Worm (Caenorhabditis elegans): ENCODE data around the gene Y75B8A.37.
A peak's percentile ranks its signal among the peaks of the same experiment; 100 is the strongest.

Y75B8A.37 gene

ce11 chrIII:12307475-12307874 lies 7.8 kb upstream of the Y75B8A.37 start, which contains the start of gene pqn-92:
Gene pqn-92 (plus strand): TSS chrIII:12307781.
- TF ChIP-seq ceh-9 (tag; optimal IDR thresholded peaks at IDR 0.05), result no peak
- TF ChIP-seq ets-4 (tag; optimal IDR thresholded peaks at IDR 0.05), result no peak
- no peak for TF ChIP-seq ahr-1 (tag; optimal IDR thresholded peaks at IDR 0.05)
- TF ChIP-seq che-1 (tag; optimal IDR thresholded peaks at IDR 0.05), result no peak
- no peak for TF ChIP-seq unc-55 (GFP tag; optimal IDR thresholded peaks at IDR 0.05)
- no peak for TF ChIP-seq unc-3 (GFP tag; conservative IDR thresholded peaks at IDR 0.05)
- no peak for TF ChIP-seq unc-3 (tag; optimal IDR thresholded peaks at IDR 0.05)
- no peak for TF ChIP-seq nfya-1 (tag; optimal IDR thresholded peaks at IDR 0.05)
- no peak for TF ChIP-seq zip-5 (tag; optimal IDR thresholded peaks at IDR 0.05)
- no peak for TF ChIP-seq hlh-8 (tag; optimal IDR thresholded peaks at IDR 0.05)
- TF ChIP-seq mec-3 (tag; optimal IDR thresholded peaks at IDR 0.05; ENCODE audit: borderline replicate concordance), result no peak
- TF ChIP-seq sox-4 (tag; optimal IDR thresholded peaks at IDR 0.05), result no peak
- TF ChIP-seq fkh-6 (tag; optimal IDR thresholded peaks at IDR 0.05), result no peak
- no peak for TF ChIP-seq hlh-30 (tag; optimal IDR thresholded peaks at IDR 0.05; ENCODE audit: insufficient read depth)
- no peak for TF ChIP-seq ama-1 (optimal IDR thresholded peaks at IDR 0.05)
- no peak for TF ChIP-seq gmeb-2 (tag; optimal IDR thresholded peaks at IDR 0.05)

DNA sequence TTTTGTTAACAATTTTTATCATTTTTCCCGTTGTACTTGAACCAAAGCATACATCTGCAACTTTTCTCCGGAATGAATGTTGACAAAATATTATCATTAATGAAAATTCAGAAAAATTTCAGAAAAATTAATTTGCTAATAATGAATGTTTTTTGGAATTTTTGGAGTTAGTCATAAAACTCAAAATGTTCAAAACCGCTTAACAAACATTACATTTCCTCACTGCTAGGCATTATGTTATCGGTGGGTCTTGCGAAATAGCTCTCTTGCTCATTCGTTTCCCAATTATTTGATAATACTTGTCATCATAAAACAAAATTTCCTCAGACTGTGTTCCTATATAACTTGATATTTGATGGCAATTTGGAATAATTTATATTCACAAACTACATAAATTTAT lies 2.4 kb upstream of the Y75B8A.37 start, which contains the start of gene Y75B8A.39:
Gene Y75B8A.39 (plus strand): TSS at position 301 of the 400 bp plus-strand sequence.
- TF ChIP-seq tbx-7 (tag; optimal IDR thresholded peaks at IDR 0.05) (no peak), lim-6 (tag; optimal IDR thresholded peaks at IDR 0.05) (no peak), zip-5 (tag; optimal IDR thresholded peaks at IDR 0.05) (no peak), pag-3 (tag; optimal IDR thresholded peaks at IDR 0.05; ENCODE audit: borderline replicate concordance) (no peak), lin-11 (tag; optimal IDR thresholded peaks at IDR 0.05) (no peak), pqm-1 (tag; optimal IDR thresholded peaks at IDR 0.05) (no peak), hlh-8 (tag; optimal IDR thresholded peaks at IDR 0.05) (no peak), hlh-30 (tag; optimal IDR thresholded peaks at IDR 0.05; ENCODE audit: insufficient read depth) (no peak), nfya-1 (tag; optimal IDR thresholded peaks at IDR 0.05) (no peak), K09A11.1 (tag; optimal IDR thresholded peaks at IDR 0.05; ENCODE audit: insufficient read depth) (no peak), elt-2 (tag; optimal IDR thresholded peaks at IDR 0.05) (no peak), sox-2 (GFP tag; IDR thresholded peaks at IDR 0.05) (no peak)

DNA sequence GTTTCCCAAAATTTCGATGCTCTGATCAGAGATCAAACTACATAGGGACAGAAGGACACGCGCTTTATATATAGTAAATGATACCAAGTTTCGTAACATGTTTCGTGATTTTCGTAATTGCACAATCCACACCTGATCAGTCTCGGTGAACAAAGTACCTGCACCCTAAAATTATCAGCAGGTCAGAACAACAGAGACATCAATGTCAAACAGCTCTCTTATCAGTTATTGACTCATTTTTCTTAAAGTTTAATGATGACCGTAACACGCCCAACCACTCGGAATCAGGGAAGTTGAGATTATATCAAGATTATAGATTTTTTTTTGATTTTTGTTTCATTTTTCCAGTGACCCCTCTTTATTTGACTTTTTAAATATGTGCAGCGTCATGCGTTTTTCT lies 2.2 kb downstream of the Y75B8A.37 start:
- TF ChIP-seq lin-11 (tag; optimal IDR thresholded peaks at IDR 0.05), result no peak
- peak; percentile 40 for TF ChIP-seq elt-2 (tag; optimal IDR thresholded peaks at IDR 0.05)

ce11 chrIII:12318794-12319193 lies 3.5 kb downstream of the Y75B8A.37 start, which contains the start of gene Y75B8A.28:
Gene Y75B8A.28 (plus strand): TSS chrIII:12319089.
- peak; percentile 85 for TF ChIP-seq elt-2 (tag; optimal IDR thresholded peaks at IDR 0.05)
- TF ChIP-seq lin-11 (tag; optimal IDR thresholded peaks at IDR 0.05), result no peak

DNA sequence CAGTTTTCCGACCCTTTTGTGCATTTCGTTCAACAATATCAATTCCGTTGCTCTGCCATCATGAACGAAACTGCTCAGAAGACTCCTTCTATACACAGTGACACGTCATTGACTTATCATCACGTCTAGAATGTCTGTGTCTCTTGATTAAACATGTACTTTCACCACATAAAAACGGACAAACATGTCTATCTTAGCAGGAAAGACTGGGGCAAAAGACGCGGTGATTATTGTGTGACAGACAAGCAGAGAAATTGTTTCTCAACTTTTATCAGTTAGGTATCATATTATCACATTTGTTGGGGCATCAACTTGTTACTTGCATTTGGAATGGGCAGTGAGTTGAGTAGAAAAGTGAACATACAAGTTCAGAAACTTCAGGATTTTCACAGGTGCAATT lies 10.0 kb downstream of the Y75B8A.37 start:
- TF ChIP-seq ceh-24 (tag; optimal IDR thresholded peaks at IDR 0.05), result no peak
- peak; percentile 88 for TF ChIP-seq elt-2 (tag; optimal IDR thresholded peaks at IDR 0.05)

DNA sequence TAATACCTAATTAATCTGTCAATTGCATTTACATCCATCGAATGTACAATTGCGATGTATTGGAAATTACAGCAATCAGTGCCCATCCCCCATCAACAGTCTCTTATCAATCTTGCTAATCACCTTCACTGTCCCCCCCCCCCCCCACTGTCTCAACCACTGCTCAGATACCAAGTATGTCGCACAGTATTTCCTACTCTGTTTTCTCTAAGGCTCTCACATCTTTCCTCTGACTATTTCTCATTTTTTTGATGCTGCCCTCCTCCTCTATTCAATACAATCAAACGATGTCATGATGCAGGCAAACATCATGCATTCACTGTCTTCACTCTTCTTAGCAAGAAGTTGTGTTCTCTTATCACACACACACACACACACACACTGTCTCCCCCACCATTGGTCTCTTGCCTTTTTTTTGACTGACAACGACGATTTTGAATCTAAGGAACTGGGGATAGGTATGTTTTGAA lies 12.3 kb downstream of the Y75B8A.37 start, which contains the start of the genes zip-12 and Y75B8A.63:
Gene zip-12 (plus strand): TSS at position 387 of the 470 bp plus-strand sequence.
Gene Y75B8A.63 (plus strand): TSS at position 420 of the 470 bp plus-strand sequence.
- TF ChIP-seq elt-2 (tag; optimal IDR thresholded peaks at IDR 0.05) (peak; percentile 73), ama-1 (optimal IDR thresholded peaks at IDR 0.05) (no peak)

DNA sequence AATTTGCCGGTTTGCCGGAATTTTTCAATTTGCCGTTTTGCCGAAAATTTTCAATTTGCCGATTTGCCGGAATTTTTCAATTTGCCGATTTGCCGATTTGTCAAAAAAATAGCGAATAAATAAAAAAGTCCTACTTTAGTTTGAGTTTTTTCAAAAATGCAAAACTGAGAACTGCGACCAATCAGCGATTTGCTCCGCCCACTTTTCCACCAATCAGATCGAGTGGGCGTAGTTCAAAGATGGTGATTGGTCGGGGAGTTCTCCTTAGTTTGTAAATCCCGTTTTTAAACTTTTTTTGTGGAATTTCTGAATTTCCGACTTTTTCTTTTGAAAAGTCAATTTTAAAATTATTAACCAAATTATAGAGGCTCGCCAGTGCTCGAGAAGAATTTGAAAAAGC lies 16.0 kb downstream of the Y75B8A.37 start:
- peak; percentile 95 for TF ChIP-seq nfya-1 (tag; optimal IDR thresholded peaks at IDR 0.05)
- no peak for TF ChIP-seq tbx-2 (tag; optimal IDR thresholded peaks at IDR 0.05)

- TF ChIP-seq pha-2 (tag; optimal IDR thresholded peaks at IDR 0.05), result no peak
- TF ChIP-seq hlh-30 (tag; optimal IDR thresholded peaks at IDR 0.05; ENCODE audit: insufficient read depth), result no peak
- TF ChIP-seq rnt-1 (tag; optimal IDR thresholded peaks at IDR 0.05), result no peak
- TF ChIP-seq F13H6.1 (tag; optimal IDR thresholded peaks at IDR 0.05), result no peak
- TF ChIP-seq unc-86 (tag; optimal IDR thresholded peaks at IDR 0.05), result no peak
- TF ChIP-seq lin-11 (tag; optimal IDR thresholded peaks at IDR 0.05), result no peak
- no peak for TF ChIP-seq pat-9 (tag; optimal IDR thresholded peaks at IDR 0.05)
- TF ChIP-seq ceh-2 (tag; optimal IDR thresholded peaks at IDR 0.05), result no peak
- TF ChIP-seq ttx-3 (tag; optimal IDR thresholded peaks at IDR 0.05), result no peak
- no peak for TF ChIP-seq ets-4 (tag; optimal IDR thresholded peaks at IDR 0.05)
- TF ChIP-seq ceh-34 (tag; optimal IDR thresholded peaks at IDR 0.05), result no peak
- TF ChIP-seq ceh-48 (tag; optimal IDR thresholded peaks at IDR 0.05), result no peak
- TF ChIP-seq gmeb-2 (tag; optimal IDR thresholded peaks at IDR 0.05), result no peak
- TF ChIP-seq dmd-4 (tag; optimal IDR thresholded peaks at IDR 0.05; ENCODE audit: borderline replicate concordance), result no peak
- TF ChIP-seq hlh-6 (tag; optimal IDR thresholded peaks at IDR 0.05), result no peak
- no peak for TF ChIP-seq ceh-19 (GFP tag; optimal IDR thresholded peaks at IDR 0.05)
Observed at ce11 chrIII:12333445-12333844, 18.2 kb downstream of the Y75B8A.37 start, which contains the start of gene zip-1. Gene zip-1 (plus strand): TSS chrIII:12333745.

Data from whole organism, late embryonic.